Fruit fly (Drosophila melanogaster): ENCODE measurements around the gene Prp4k.

Prp4k gene

DNA sequence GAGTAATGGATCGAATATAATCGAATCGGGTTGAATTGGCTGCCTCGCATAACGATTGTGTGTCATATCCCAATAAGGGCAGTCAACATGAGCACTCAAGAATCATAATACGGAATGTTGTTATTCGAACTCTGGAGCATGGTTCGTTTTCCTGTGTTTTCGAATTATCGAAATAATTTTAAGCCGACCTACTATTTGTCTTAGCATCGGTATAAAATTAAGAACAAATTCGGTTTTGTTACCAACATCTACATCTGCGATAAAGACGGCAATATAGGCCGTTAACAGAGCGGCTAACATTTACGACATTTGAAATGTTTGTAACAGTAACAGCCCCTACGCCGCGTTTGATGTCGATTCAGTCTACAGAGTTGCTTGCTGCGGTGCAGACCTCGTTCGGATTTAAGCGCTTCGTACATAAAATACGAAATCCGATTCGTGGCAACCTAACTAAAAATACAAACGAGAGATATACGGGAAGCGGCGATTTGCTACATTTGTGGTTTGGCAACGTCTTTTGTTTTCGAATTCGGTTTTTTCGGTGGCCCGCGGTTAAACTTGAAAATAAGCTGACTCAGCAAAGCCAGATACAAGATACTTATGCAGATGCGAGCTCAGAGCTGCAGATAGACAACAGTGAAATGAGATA, 50.7 kb downstream of the Prp4k start (continued):
- peak; percentile 21 for TF ChIP-seq Hmr (GFP tag; optimal IDR thresholded peaks at IDR 0.05)
- TF ChIP-seq onecut (GFP tag; IDR thresholded peaks at IDR 0.05), result 0 out of 2 replicates have a peak, but pooled peaks have one; percentile 11
- TF ChIP-seq ab (GFP tag; optimal IDR thresholded peaks at IDR 0.05), result no peak
- no peak for TF ChIP-seq CG16815 (GFP tag; optimal IDR thresholded peaks at IDR 0.05)
- TF ChIP-seq BEAF-32 (GFP tag; optimal IDR thresholded peaks at IDR 0.05), result no peak
- TF ChIP-seq hkb (optimal IDR thresholded peaks at IDR 0.05), result no peak
- TF ChIP-seq hkb (GFP tag; IDR thresholded peaks at IDR 0.05), result peak; percentile 40; the same call in 1 of the 2 replicates
- no peak for TF ChIP-seq cad (GFP tag; optimal IDR thresholded peaks at IDR 0.05)
- TF ChIP-seq CG17912 (GFP tag; optimal IDR thresholded peaks at IDR 0.05), result no peak
- TF ChIP-seq cas (GFP tag; IDR thresholded peaks at IDR 0.05), result no peak
- TF ChIP-seq kay (GFP tag; optimal IDR thresholded peaks at IDR 0.05), result no peak
- no peak for TF ChIP-seq Hr3 (GFP tag; optimal IDR thresholded peaks at IDR 0.05)
- no peak for TF ChIP-seq Sry-β (GFP tag; optimal IDR thresholded peaks at IDR 0.05)
- no peak for TF ChIP-seq dan (GFP tag; IDR thresholded peaks at IDR 0.05)
- no peak for TF ChIP-seq CG1832 (GFP tag; optimal IDR thresholded peaks at IDR 0.05)
- TF ChIP-seq Ets65A (GFP tag), result no peak

- TF ChIP-seq Side (GFP tag; optimal IDR thresholded peaks at IDR 0.05) (no peak), E2f2 (GFP tag; IDR thresholded peaks at IDR 0.05) (no peak), stwl (tag; optimal IDR thresholded peaks at IDR 0.05) (peak; percentile 14), ro (GFP tag; IDR thresholded peaks at IDR 0.05) (no peak), Med (GFP tag) (no peak), TFAM (GFP tag; optimal IDR thresholded peaks at IDR 0.05) (no peak), fru (optimal IDR thresholded peaks at IDR 0.05) (no peak), Rx (GFP tag; IDR thresholded peaks at IDR 0.05) (no peak), disco-r (GFP tag; optimal IDR thresholded peaks at IDR 0.05) (no peak), ATbp (GFP tag; optimal IDR thresholded peaks at IDR 0.05) (no peak), CG15696 (tag; optimal IDR thresholded peaks at IDR 0.05) (no peak), Sox102F (GFP tag; optimal IDR thresholded peaks at IDR 0.05) (no peak), CG8281 (tag; optimal IDR thresholded peaks at IDR 0.05) (peak; percentile 19), CG12236 (GFP tag; optimal IDR thresholded peaks at IDR 0.05) (no peak), sens (GFP tag) (peak; percentile 44), sr (GFP tag; IDR thresholded peaks at IDR 0.05) (no peak), sug (tag; optimal IDR thresholded peaks at IDR 0.05) (no peak), HLH3B (GFP tag; IDR thresholded peaks at IDR 0.05) (no peak), Pdp1 (GFP tag; optimal IDR thresholded peaks at IDR 0.05) (no peak), toy (GFP tag; IDR thresholded peaks at IDR 0.05) (no peak), Doc2 (GFP tag; IDR thresholded peaks at IDR 0.05) (no peak), gem (tag; optimal IDR thresholded peaks at IDR 0.05) (no peak), CG5953 (GFP tag; IDR thresholded peaks at IDR 0.05) (no peak), unc-4 (GFP tag; IDR thresholded peaks at IDR 0.05; ENCODE audit: partially characterized antibody) (no peak), CG2199 (GFP tag; IDR thresholded peaks at IDR 0.05) (peak; percentile 26; the same call in 1 of the 3 replicates), Blimp-1 (GFP tag; optimal IDR thresholded peaks at IDR 0.05) (peak; percentile 51), CG7839 (tag; optimal IDR thresholded peaks at IDR 0.05) (no peak), CG13424 (tag; optimal IDR thresholded peaks at IDR 0.05) (no peak), YL-1 (GFP tag; optimal IDR thresholded peaks at IDR 0.05) (no peak), gcm (GFP tag; optimal IDR thresholded peaks at IDR 0.05) (peak; percentile 42), CG7556 (GFP tag; optimal IDR thresholded peaks at IDR 0.05) (no peak), Awh (GFP tag; IDR thresholded peaks at IDR 0.05) (0 out of 2 replicates have a peak, but pooled peaks have one; percentile 14), CG18619 (GFP tag; optimal IDR thresholded peaks at IDR 0.05) (no peak), CG5245 (GFP tag; optimal IDR thresholded peaks at IDR 0.05) (no peak)
Measured at dm6 chr3L:159406-160084, 51.7 kb downstream of the Prp4k start.

Measured in whole organism, embryonic.